Worm (Caenorhabditis elegans): ENCODE data around the gene sipa-1.

DNA sequence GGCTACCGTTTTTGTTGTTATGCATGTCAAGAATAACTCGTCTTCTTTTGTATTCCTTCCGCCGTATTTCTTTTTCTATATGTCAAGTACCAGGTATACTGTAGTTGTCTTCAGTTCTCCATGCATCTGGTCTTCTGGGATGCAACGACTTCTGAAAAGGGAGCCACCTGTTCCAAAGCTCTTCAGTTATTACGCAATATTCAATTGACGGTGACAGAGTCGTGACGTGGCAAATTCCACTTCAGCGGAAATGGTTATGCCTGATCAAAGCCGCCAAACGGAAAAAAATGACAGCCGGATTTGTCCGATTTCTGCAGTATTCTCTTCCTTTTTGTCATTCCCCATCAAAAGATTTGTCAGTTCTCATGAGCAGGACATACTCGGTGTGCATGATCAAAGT, 19.4 kb upstream of the sipa-1 start:
- TF ChIP-seq ztf-23 (GFP tag; IDR thresholded peaks at IDR 0.05) (no peak), tab-1 (GFP tag; IDR thresholded peaks at IDR 0.05) (no peak), T22C8.4 (GFP tag; IDR thresholded peaks at IDR 0.05) (no peak), ref-1 (GFP tag; conservative IDR thresholded peaks at IDR 0.05) (no peak)
